Fruit fly (Drosophila melanogaster) whole organism, embryonic: Measurements from ENCODE around the gene CG14618.

Experiments
- Adf1 ChIP-seq: fragments of 200-800 bp; sonication (Bioruptor generic); IDR thresholded peaks from 2 replicates; pipeline ENCODE4 v1.3.6; 2022; ENCODE audit warnings: missing biosample characterization, missing genetic modification characterization
- BEAF-32 ChIP-seq: fragments of 200-800 bp; sonication (Bioruptor generic); optimal IDR thresholded peaks from 3 replicates; lab custom pipeline; 2017; ENCODE audit warnings: missing biosample characterization, missing genetic modification characterization, mild to moderate bottlenecking, moderate library complexity, missing genetic modification reagents
- Bgb ChIP-seq: fragments of 200-800 bp; sonication (Bioruptor generic); IDR thresholded peaks from 2 replicates; pipeline ENCODE4 v1.3.6; 2022; ENCODE audit warnings: missing biosample characterization, missing genetic modification characterization; ENCODE audit not compliant: partially characterized antibody
- CG11560 ChIP-seq: fragments of 200-800 bp; sonication (Bioruptor generic); IDR thresholded peaks from 3 replicates; pipeline ENCODE4 v1.3.6; 2022; ENCODE audit warnings: missing biosample characterization, missing genetic modification characterization
- CG14667 ChIP-seq: fragments of 200-800 bp; sonication (Bioruptor generic); IDR thresholded peaks from 2 replicates; pipeline ENCODE4 v1.3.6; 2022; ENCODE audit warnings: missing biosample characterization, missing genetic modification characterization
- CG15073 ChIP-seq: fragments of 200-800 bp; sonication (Bioruptor generic); optimal IDR thresholded peaks from 2 replicates; lab custom pipeline; 2016; ENCODE audit warnings: missing biosample characterization, missing genetic modification characterization
- CG17328 ChIP-seq: fragments of 200-800 bp; sonication (Bioruptor generic); IDR thresholded peaks from 2 replicates; pipeline ENCODE4 v1.3.6; 2022; ENCODE audit warnings: missing biosample characterization, missing genetic modification characterization
- CG18599 ChIP-seq: fragments of 200-800 bp; sonication (Bioruptor generic); optimal IDR thresholded peaks from 3 replicates; lab custom pipeline; 2017; ENCODE audit warnings: missing biosample characterization, missing genetic modification characterization, mild to moderate bottlenecking, moderate library complexity, missing genetic modification reagents
- CG4282 ChIP-seq: fragments of 200-800 bp; sonication (Bioruptor generic); optimal IDR thresholded peaks from 2 replicates; lab custom pipeline; 2016; ENCODE audit warnings: missing biosample characterization, missing genetic modification characterization
- CG4328 ChIP-seq: fragments of 200-800 bp; sonication (Bioruptor generic); optimal IDR thresholded peaks from 3 replicates; lab custom pipeline; 2017; ENCODE audit warnings: missing biosample characterization, missing genetic modification reagents, missing genetic modification characterization
- CG4617 ChIP-seq: fragments of 200-800 bp; sonication (Bioruptor generic); optimal IDR thresholded peaks from 3 replicates; lab custom pipeline; 2016; ENCODE audit warnings: missing biosample characterization, missing genetic modification characterization, borderline replicate concordance
- CG7271 ChIP-seq: fragments of 200-800 bp; sonication (Bioruptor generic); optimal IDR thresholded peaks from 2 replicates; lab custom pipeline; 2018; ENCODE audit warnings: missing biosample characterization, mild to moderate bottlenecking, missing genetic modification characterization, moderate library complexity
- CG7372 ChIP-seq: fragments of 200-800 bp; sonication (Bioruptor generic); IDR thresholded peaks from 2 replicates; pipeline ENCODE4 v1.3.6; 2022; ENCODE audit warnings: missing biosample characterization, missing genetic modification characterization
- CG7786 ChIP-seq: fragments of 200-800 bp; sonication (Bioruptor generic); optimal IDR thresholded peaks from 2 replicates; lab custom pipeline; 2016; ENCODE audit warnings: missing biosample characterization, missing genetic modification characterization
- Chrac-16 ChIP-seq: fragments of 200-800 bp; sonication (Bioruptor generic); optimal IDR thresholded peaks from 3 replicates; lab custom pipeline; 2016; ENCODE audit warnings: missing biosample characterization, missing genetic modification characterization
- Dip2 ChIP-seq: fragments of 200-800 bp; sonication (Bioruptor generic); IDR thresholded peaks from 2 replicates; pipeline ENCODE4 v1.3.6; 2022; ENCODE audit warnings: missing biosample characterization, missing genetic modification characterization
- H15 ChIP-seq: fragments of 200-800 bp; sonication (Bioruptor generic); IDR thresholded peaks from 3 replicates; pipeline ENCODE4 v1.3.6; 2022; ENCODE audit warnings: missing biosample characterization, missing genetic modification characterization
- MTF-1 ChIP-seq: fragments of 200-800 bp; sonication (Bioruptor generic); optimal IDR thresholded peaks from 2 replicates; lab custom pipeline; 2018; ENCODE audit warnings: missing biosample characterization, mild to moderate bottlenecking, missing genetic modification characterization, borderline replicate concordance
- Meics ChIP-seq: fragments of 200-800 bp; sonication (Bioruptor generic); optimal IDR thresholded peaks from 2 replicates; lab custom pipeline; 2017; ENCODE audit warnings: missing biosample characterization, mild to moderate bottlenecking, missing genetic modification characterization
- NC2β ChIP-seq: fragments of 200-800 bp; sonication (Bioruptor generic); optimal IDR thresholded peaks from 2 replicates; lab custom pipeline; 2016; ENCODE audit warnings: missing biosample characterization, missing genetic modification characterization
- NFAT ChIP-seq: fragments of 200-800 bp; sonication (Bioruptor generic); IDR thresholded peaks from 2 replicates; pipeline ENCODE4 v1.3.6; 2022; ENCODE audit warnings: missing biosample characterization, missing genetic modification characterization
- Six4 ChIP-seq: fragments of 200-800 bp; sonication (Bioruptor generic); optimal IDR thresholded peaks from 2 replicates; lab custom pipeline; 2016; ENCODE audit warnings: missing biosample characterization, missing genetic modification characterization
- Ssrp ChIP-seq: fragments of 200-800 bp; sonication (Bioruptor generic); optimal IDR thresholded peaks from 2 replicates; lab custom pipeline; 2018; ENCODE audit warnings: missing biosample characterization, mild to moderate bottlenecking, missing genetic modification characterization, moderate library complexity
- YL-1 ChIP-seq: fragments of 200-800 bp; sonication (Bioruptor generic); optimal IDR thresholded peaks from 3 replicates; lab custom pipeline; 2017; ENCODE audit warnings: missing biosample characterization, mild to moderate bottlenecking, missing genetic modification characterization
- bsh ChIP-seq, 2 experiments: fragments of 200-800 bp; sonication (Bioruptor generic); optimal IDR thresholded peaks; 2 replicates each; lab custom pipeline; 2017 to 2018; ENCODE audit warnings: mild to moderate bottlenecking in 2 of 2, missing biosample characterization in 2 of 2, missing genetic modification characterization in 2 of 2, moderate library complexity in 1 of 2
- cas ChIP-seq: fragments of 200-800 bp; sonication (Bioruptor generic); IDR thresholded peaks from 2 replicates; pipeline ENCODE4 v1.3.6; 2022; ENCODE audit warnings: missing biosample characterization, missing genetic modification characterization
- cato ChIP-seq: fragments of 200-800 bp; sonication (Bioruptor generic); optimal IDR thresholded peaks from 2 replicates; lab custom pipeline; 2016; ENCODE audit warnings: missing biosample characterization, missing genetic modification characterization, borderline replicate concordance
- chif ChIP-seq, 2 experiments: fragments of 200-800 bp; sonication (Bioruptor generic); optimal IDR thresholded peaks; 3 replicates each; lab custom pipeline; 2016; ENCODE audit warnings: missing biosample characterization in 2 of 2, missing genetic modification characterization in 2 of 2
- crol ChIP-seq: fragments of 200-800 bp; sonication (Bioruptor generic); IDR thresholded peaks from 2 replicates; pipeline ENCODE4 v1.3.6; 2022; ENCODE audit warnings: missing biosample characterization, missing genetic modification characterization
- crp ChIP-seq, 2 experiments: fragments of 200-800 bp; sonication (Bioruptor generic); optimal IDR thresholded peaks; 2 replicates in 1 of 2; 3 replicates in 1 of 2; lab custom pipeline; 2017; ENCODE audit warnings: missing biosample characterization in 2 of 2, missing genetic modification characterization in 2 of 2, mild to moderate bottlenecking in 1 of 2, moderate library complexity in 1 of 2
- dati ChIP-seq: fragments of 200-800 bp; sonication (Bioruptor generic); IDR thresholded peaks from 2 replicates; pipeline ENCODE4 v1.3.6; 2022; ENCODE audit warnings: missing biosample characterization, missing genetic modification characterization
- disco-r ChIP-seq: fragments of 200-800 bp; sonication (Bioruptor generic); optimal IDR thresholded peaks from 2 replicates; lab custom pipeline; 2016; ENCODE audit warnings: missing biosample characterization, missing genetic modification characterization
- ewg ChIP-seq: fragments of 200-800 bp; sonication (Bioruptor generic); optimal IDR thresholded peaks from 3 replicates; lab custom pipeline; 2017; ENCODE audit warnings: mild to moderate bottlenecking, missing biosample characterization, missing genetic modification reagents, missing genetic modification characterization
- fd102C ChIP-seq: fragments of 200-800 bp; sonication (Bioruptor generic); optimal IDR thresholded peaks from 2 replicates; lab custom pipeline; 2018; ENCODE audit warnings: missing biosample characterization, mild to moderate bottlenecking, missing genetic modification characterization, moderate library complexity
- ftz-f1 ChIP-seq: fragments of 200-800 bp; sonication (Bioruptor generic); optimal IDR thresholded peaks from 2 replicates; lab custom pipeline; 2016; ENCODE audit warnings: missing biosample characterization, missing genetic modification characterization
- gro ChIP-seq: fragments of 200-800 bp; sonication (Bioruptor generic); optimal IDR thresholded peaks from 2 replicates; lab custom pipeline; 2016; ENCODE audit warnings: missing biosample characterization, missing genetic modification characterization
- hbn ChIP-seq: fragments of 200-800 bp; sonication (Bioruptor generic); IDR thresholded peaks from 2 replicates; pipeline ENCODE4 v1.3.6; 2022; ENCODE audit warnings: missing biosample characterization, missing genetic modification characterization; ENCODE audit not compliant: partially characterized antibody
- luna ChIP-seq: fragments of 200-800 bp; sonication (Bioruptor generic); optimal IDR thresholded peaks from 2 replicates; lab custom pipeline; 2016; ENCODE audit warnings: missing biosample characterization, missing genetic modification characterization
- nmo ChIP-seq: fragments of 200-800 bp; sonication (Bioruptor generic); optimal IDR thresholded peaks from 2 replicates; lab custom pipeline; 2018; ENCODE audit warnings: missing biosample characterization, mild to moderate bottlenecking, missing genetic modification characterization, moderate library complexity
- odd ChIP-seq: fragments of 200-800 bp; sonication (Bioruptor generic); optimal IDR thresholded peaks from 2 replicates; lab custom pipeline; 2017; ENCODE audit warnings: missing biosample characterization, mild to moderate bottlenecking, missing genetic modification characterization
- phol ChIP-seq: fragments of 200-800 bp; sonication (Bioruptor generic); optimal IDR thresholded peaks from 3 replicates; lab custom pipeline; 2018; ENCODE audit warnings: missing biosample characterization, mild to moderate bottlenecking, missing genetic modification characterization, moderate library complexity
- repo ChIP-seq: fragments of 200-800 bp; sonication (Bioruptor generic); optimal IDR thresholded peaks from 2 replicates; lab custom pipeline; 2016; ENCODE audit warnings: missing biosample characterization, missing genetic modification characterization
- sim ChIP-seq: fragments of 200-800 bp; sonication (Bioruptor generic); IDR thresholded peaks from 2 replicates; pipeline ENCODE4 v1.3.6; 2022; ENCODE audit warnings: missing biosample characterization, missing genetic modification characterization
- sna ChIP-seq: fragments of 200-800 bp; sonication (Bioruptor generic); IDR thresholded peaks from 2 replicates; pipeline ENCODE4 v1.3.6; 2022; ENCODE audit warnings: missing biosample characterization, missing genetic modification characterization; ENCODE audit not compliant: partially characterized antibody
- tio ChIP-seq: fragments of 200-800 bp; sonication (Bioruptor generic); optimal IDR thresholded peaks from 2 replicates; lab custom pipeline; 2017; ENCODE audit warnings: missing biosample characterization, missing genetic modification characterization, inconsistent platforms
- trh ChIP-seq: fragments of 200-800 bp; sonication (Bioruptor generic); optimal IDR thresholded peaks from 2 replicates; lab custom pipeline; 2016; ENCODE audit warnings: missing biosample characterization, missing genetic modification characterization
- usp ChIP-seq: fragments of >200 bp; optimal IDR thresholded peaks from 2 replicates; lab custom pipeline; 2017; ENCODE audit warnings: missing biosample characterization, missing genetic modification characterization
- zen ChIP-seq: fragments of 200-800 bp; sonication (Bioruptor generic); optimal IDR thresholded peaks from 3 replicates; lab custom pipeline; 2018; ENCODE audit warnings: missing biosample characterization, mild to moderate bottlenecking, missing genetic modification characterization, moderate library complexity

CG14618 gene

DNA sequence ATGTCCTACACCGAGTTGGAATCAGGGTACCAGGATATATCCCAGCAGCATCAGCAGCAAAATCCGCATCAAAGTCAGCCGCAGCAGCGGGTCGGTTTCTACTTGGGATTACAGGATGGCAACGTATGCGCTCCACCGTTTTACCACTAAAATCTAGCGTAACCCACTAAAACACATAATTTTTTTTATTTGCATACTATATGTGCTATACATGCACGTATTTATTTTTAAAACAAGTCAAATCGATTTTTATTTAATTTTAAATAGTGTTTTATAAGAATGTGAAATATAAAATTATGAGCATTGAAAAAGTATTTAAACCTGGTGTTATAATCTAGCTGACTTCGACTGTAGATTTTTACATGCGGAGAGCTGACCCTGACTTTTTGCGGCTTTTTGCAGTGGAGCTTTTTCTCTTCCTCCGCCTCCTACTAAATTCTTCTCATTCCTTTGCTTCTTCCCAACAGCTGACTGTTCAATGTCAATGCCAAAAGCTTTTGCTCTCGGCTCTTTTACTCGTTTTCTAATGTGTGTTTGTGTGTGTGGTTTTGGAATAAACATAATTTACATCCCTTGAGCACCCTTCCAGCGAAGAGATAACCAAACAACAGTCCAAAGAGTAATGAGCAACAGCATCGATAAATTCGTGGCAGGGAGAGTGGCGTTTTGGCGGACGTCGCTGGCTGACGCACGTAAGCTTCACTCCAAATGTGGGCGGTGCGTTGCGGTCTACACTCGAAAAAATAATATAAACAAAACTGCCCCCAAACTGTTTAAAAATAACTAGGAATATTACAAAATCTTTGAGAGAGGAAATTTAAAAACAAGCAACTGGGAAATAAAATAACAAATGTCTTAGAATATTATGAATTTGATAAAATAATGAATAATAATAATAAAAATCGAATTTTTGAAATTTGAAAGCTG is 14.4 kb downstream of the CG14618 start (continued):
- no peak for TF ChIP-seq sim (GFP tag; lab: Robert Waterston, UW)
- no peak for TF ChIP-seq Six4 (GFP tag; lab: Kevin White, UChicago)
- peak; percentile 39 for TF ChIP-seq Adf1 (GFP tag; lab: Robert Waterston, UW)
- no peak for TF ChIP-seq CG7786 (GFP tag; lab: Kevin White, UChicago)
- peak; percentile 55; the same call in 1 of the 2 replicates for TF ChIP-seq CG17328
- TF ChIP-seq CG15073 = no peak
- TF ChIP-seq nmo (GFP tag; lab: Kevin White, UChicago) = peak; percentile 31
- peak; percentile 63 for TF ChIP-seq phol
- TF ChIP-seq Ssrp (tag; lab: Kevin White, UChicago) = peak; percentile 20
- no peak for TF ChIP-seq sna (GFP tag; lab: Robert Waterston, UW)
- TF ChIP-seq usp (GFP tag; lab: Kevin White, UChicago) = no peak
- no peak for TF ChIP-seq MTF-1
- TF ChIP-seq cato (GFP tag; lab: Kevin White, UChicago) = no peak
- TF ChIP-seq fd102C (GFP tag; lab: Kevin White, UChicago) = no peak
- TF ChIP-seq chif (GFP tag; optimal IDR thresholded peaks at IDR 0.05; lab: Kevin White, UChicago) = no peak
- peak; percentile 76 for TF ChIP-seq CG18599
- TF ChIP-seq BEAF-32 (GFP tag; lab: Kevin White, UChicago) = no peak
- TF ChIP-seq tio (GFP tag; lab: Kevin White, UChicago) = no peak
- TF ChIP-seq gro (GFP tag; lab: Kevin White, UChicago) = peak; percentile 18
- no peak for TF ChIP-seq CG7372 (GFP tag; lab: Robert Waterston, UW)
- peak in 1 of 2 experiments; percentile 54 for TF ChIP-seq bsh (GFP tag; optimal IDR thresholded peaks at IDR 0.05; lab: Kevin White, UChicago)
- no peak for TF ChIP-seq repo (GFP tag; lab: Kevin White, UChicago)
- 0 out of 2 replicates have a peak, but pooled peaks have one; percentile 28 for TF ChIP-seq NFAT (GFP tag; lab: Robert Waterston, UW)
- TF ChIP-seq Chrac-16 (GFP tag; lab: Kevin White, UChicago) = no peak
- no peak for TF ChIP-seq odd
- no peak for TF ChIP-seq dati (GFP tag; lab: Robert Waterston, UW)
- TF ChIP-seq CG7271 (tag; lab: Kevin White, UChicago) = no peak
- TF ChIP-seq CG14667 (GFP tag; lab: Robert Waterston, UW) = no peak
- no peak for TF ChIP-seq cas
- TF ChIP-seq disco-r (GFP tag; lab: Kevin White, UChicago) = no peak
- TF ChIP-seq luna (GFP tag; lab: Kevin White, UChicago) = no peak
- TF ChIP-seq trh (GFP tag; lab: Kevin White, UChicago) = no peak
- no peak for TF ChIP-seq CG4282 (GFP tag; lab: Kevin White, UChicago)
- no peak for TF ChIP-seq CG4328 (GFP tag; lab: Kevin White, UChicago)
- TF ChIP-seq Bgb = no peak
- TF ChIP-seq zen (tag; lab: Kevin White, UChicago) = no peak
- no peak for TF ChIP-seq ewg
- TF ChIP-seq CG4617 (GFP tag; lab: Kevin White, UChicago) = no peak
- TF ChIP-seq crol = no peak
- no peak for TF ChIP-seq CG11560 (tag; lab: Robert Waterston, UW)
- no peak for TF ChIP-seq NC2β (GFP tag; lab: Kevin White, UChicago)
- no peak for TF ChIP-seq YL-1 (GFP tag; lab: Kevin White, UChicago)
- TF ChIP-seq Dip2 (GFP tag; lab: Robert Waterston, UW) = no peak
- no peak for TF ChIP-seq H15 (GFP tag; lab: Robert Waterston, UW)
- TF ChIP-seq Meics (GFP tag; lab: Kevin White, UChicago) = peak; percentile 55
- peak in 1 of 2 experiments; percentile 63 for TF ChIP-seq crp (GFP tag; optimal IDR thresholded peaks at IDR 0.05; lab: Kevin White, UChicago)
- TF ChIP-seq hbn (GFP tag; lab: Robert Waterston, UW) = no peak
- TF ChIP-seq ftz-f1 (GFP tag; lab: Kevin White, UChicago) = peak; percentile 90
